Worm (Caenorhabditis elegans): Measurements from ENCODE around the gene ZK1010.8.
A peak's percentile ranks its signal among the peaks of the same experiment; 100 is the strongest.

Gene ZK1010.8

DNA sequence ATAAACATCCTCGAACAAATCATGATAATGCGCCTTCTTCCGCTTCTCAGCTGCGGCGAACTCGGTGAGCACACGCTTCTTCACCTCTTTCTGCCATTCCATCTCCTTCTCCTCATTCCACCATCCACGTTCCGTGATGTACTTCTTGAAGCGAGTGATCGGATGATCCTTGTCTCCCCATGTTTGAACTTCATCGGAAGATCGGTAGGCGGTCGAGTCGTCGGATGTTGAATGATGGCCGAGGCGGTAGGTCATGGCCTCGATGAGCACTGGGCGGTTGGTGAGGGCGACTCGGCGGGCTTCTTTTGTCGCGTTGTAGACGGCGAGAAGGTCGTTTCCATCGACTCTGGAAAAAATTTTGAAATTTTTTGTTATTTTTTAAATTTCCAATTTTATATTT, 32.1 kb downstream of the ZK1010.8 start:
- TF ChIP-seq lin-1 (GFP tag; IDR thresholded peaks at IDR 0.05), result no peak
- TF ChIP-seq set-16 (GFP tag; IDR thresholded peaks at IDR 0.05), result peak; percentile 51
- no peak for TF ChIP-seq lin-39 (tag; optimal IDR thresholded peaks at IDR 0.05)
- TF ChIP-seq nhr-10 (tag; optimal IDR thresholded peaks at IDR 0.05), result no peak
- TF ChIP-seq daf-8 (GFP tag; IDR thresholded peaks at IDR 0.05), result no peak
- TF ChIP-seq D1046.2 (GFP tag; IDR thresholded peaks at IDR 0.05), result no peak
- no peak for TF ChIP-seq lin-29 (GFP tag; IDR thresholded peaks at IDR 0.05)
- TF ChIP-seq dmd-9 (GFP tag; IDR thresholded peaks at IDR 0.05), result no peak
- TF ChIP-seq unc-39 (tag; optimal IDR thresholded peaks at IDR 0.05), result no peak

- TF ChIP-seq dve-1 (tag; optimal IDR thresholded peaks at IDR 0.05; ENCODE audit: insufficient read depth), result peak; percentile 70
- TF ChIP-seq mep-1 (tag; optimal IDR thresholded peaks at IDR 0.05), result peak; percentile 38
- TF ChIP-seq nhr-102 (tag; optimal IDR thresholded peaks at IDR 0.05), result no peak
- peak in 1 of 2 experiments; percentile 44 for TF ChIP-seq lsy-2 (tag; optimal IDR thresholded peaks at IDR 0.05)
- TF ChIP-seq pqm-1 (tag; optimal IDR thresholded peaks at IDR 0.05), result peak; percentile 57
- TF ChIP-seq daf-16 (GFP tag; optimal IDR thresholded peaks at IDR 0.05), result no peak
- TF ChIP-seq daf-16 (tag; optimal IDR thresholded peaks at IDR 0.05), result peak; percentile 8
- TF ChIP-seq duxl-1 (tag; optimal IDR thresholded peaks at IDR 0.05; ENCODE audit: poor library complexity), result no peak
- peak; percentile 24 for TF ChIP-seq hlh-11 (tag; optimal IDR thresholded peaks at IDR 0.05)
- TF ChIP-seq ceh-32 (tag; optimal IDR thresholded peaks at IDR 0.05; ENCODE audit: poor library complexity), result no peak
- no peak for TF ChIP-seq nhr-76 (tag; optimal IDR thresholded peaks at IDR 0.05)
- TF ChIP-seq lin-38 (GFP tag; IDR thresholded peaks at IDR 0.05), result peak; percentile 7; the same call in 1 of the 2 replicates
- no peak for TF ChIP-seq R02D3.7 (tag; optimal IDR thresholded peaks at IDR 0.05)
- TF ChIP-seq dmd-6 (GFP tag; IDR thresholded peaks at IDR 0.05), result peak; percentile 57
- TF ChIP-seq nhr-28 (tag; optimal IDR thresholded peaks at IDR 0.05), result peak; percentile 31
- TF ChIP-seq arid-1 (GFP tag; conservative IDR thresholded peaks at IDR 0.05), result no peak
- peak; percentile 61 for TF ChIP-seq php-3 (GFP tag; IDR thresholded peaks at IDR 0.05)
- no peak for TF ChIP-seq ZK546.5 (tag; optimal IDR thresholded peaks at IDR 0.05)
- no peak for TF ChIP-seq snpc-1.2 (GFP tag; IDR thresholded peaks at IDR 0.05)
- peak; percentile 24 for TF ChIP-seq F49E8.2 (tag; optimal IDR thresholded peaks at IDR 0.05; ENCODE audit: borderline replicate concordance)
- TF ChIP-seq fos-1 (tag; optimal IDR thresholded peaks at IDR 0.05), result no peak
These were observed 32.9 kb downstream of the ZK1010.8 start for ce11 chrIII:12967437-12968043.

- TF ChIP-seq nhr-11 (tag; optimal IDR thresholded peaks at IDR 0.05) (no peak), zip-2 (tag; optimal IDR thresholded peaks at IDR 0.05) (no peak), madf-9 (GFP tag; conservative IDR thresholded peaks at IDR 0.05) (no peak), nhr-10 (tag; optimal IDR thresholded peaks at IDR 0.05) (no peak), zfp-2 (tag; optimal IDR thresholded peaks at IDR 0.05) (no peak), ceh-62 (tag; optimal IDR thresholded peaks at IDR 0.05) (no peak), duxl-1 (tag; optimal IDR thresholded peaks at IDR 0.05; ENCODE audit: poor library complexity) (no peak), unc-130 (GFP tag; optimal IDR thresholded peaks at IDR 0.05) (no peak), F37D6.2 (tag; optimal IDR thresholded peaks at IDR 0.05) (no peak), ama-1 (optimal IDR thresholded peaks at IDR 0.05) (no peak), lin-13 (GFP tag; optimal IDR thresholded peaks at IDR 0.05) (no peak)
These were observed 33.6 kb downstream of the ZK1010.8 start, which contains the start of gene ttm-1 for ce11 chrIII:12966895-12967294. Gene ttm-1, minus strand, starts transcription at chrIII:12966995.
